Fruit fly (Drosophila melanogaster): Measurements from ENCODE around the gene CG42369.

DNA sequence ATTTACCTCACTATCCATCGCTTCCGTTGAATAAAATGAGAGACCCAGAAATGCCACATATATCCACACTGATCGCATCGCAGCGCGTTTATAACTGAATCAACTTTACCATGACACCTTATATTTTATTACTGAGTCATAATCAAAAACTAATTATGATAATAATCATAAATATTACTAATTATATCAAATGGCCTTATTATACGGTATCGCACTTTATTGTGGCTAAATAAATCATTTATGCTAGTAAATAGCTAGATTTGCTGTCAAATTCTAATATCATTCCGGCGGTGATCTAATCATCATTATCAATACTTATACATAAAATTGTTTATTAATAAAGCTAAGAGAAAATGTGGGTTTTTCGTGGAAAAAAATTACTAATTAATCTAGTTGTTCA, 38.8 kb downstream of the CG42369 start, which contains the start of gene CG9500:
- TF ChIP-seq CG13624 (GFP tag; optimal IDR thresholded peaks at IDR 0.05) (no peak), cwo (GFP tag; optimal IDR thresholded peaks at IDR 0.05) (no peak), da (GFP tag; optimal IDR thresholded peaks at IDR 0.05) (no peak), pzg (GFP tag; optimal IDR thresholded peaks at IDR 0.05) (no peak), Gsc (GFP tag; IDR thresholded peaks at IDR 0.05) (no peak), CG8290 (GFP tag; optimal IDR thresholded peaks at IDR 0.05) (no peak), CG8290 (tag; optimal IDR thresholded peaks at IDR 0.05) (no peak), CG4707 (GFP tag; optimal IDR thresholded peaks at IDR 0.05) (no peak), wdn (GFP tag; IDR thresholded peaks at IDR 0.05) (no peak), Atf6 (GFP tag; IDR thresholded peaks at IDR 0.05) (no peak), Atf3 (GFP tag; optimal IDR thresholded peaks at IDR 0.05) (no peak), tin (GFP tag; optimal IDR thresholded peaks at IDR 0.05) (no peak), ham (GFP tag; IDR thresholded peaks at IDR 0.05) (no peak), Myb (GFP tag; optimal IDR thresholded peaks at IDR 0.05) (no peak)

Measured in whole organism, embryonic.